Worm (Caenorhabditis elegans): Measurements from ENCODE around the gene srx-95.

DNA sequence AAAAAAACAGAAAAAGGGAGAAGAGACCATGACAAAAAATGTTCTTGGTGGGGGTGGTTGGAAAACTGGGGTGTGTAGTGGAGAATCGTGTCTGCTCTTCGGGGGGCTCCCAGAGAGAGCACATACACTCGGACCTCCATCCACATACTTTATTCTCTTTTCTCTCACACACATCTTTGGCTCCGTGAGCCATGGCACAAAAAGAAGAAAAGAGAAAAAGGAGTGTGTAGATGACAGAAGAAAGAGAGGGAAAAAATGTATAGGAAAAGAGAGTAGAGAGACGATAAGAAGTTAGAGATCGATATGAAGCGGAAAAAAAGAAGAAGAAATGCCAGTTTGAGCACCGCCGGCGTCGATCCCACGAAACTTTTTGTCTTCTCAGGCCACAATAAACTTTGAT is 45.6 kb downstream of the srx-95 start:
- TF ChIP-seq dmd-4 (tag; optimal IDR thresholded peaks at IDR 0.05) (no peak), peb-1 (tag; optimal IDR thresholded peaks at IDR 0.05) (no peak), zag-1 (tag; optimal IDR thresholded peaks at IDR 0.05) (peak; percentile 79), lsy-2 (tag; optimal IDR thresholded peaks at IDR 0.05) (peak; percentile 24 to 54), elt-1 (tag; optimal IDR thresholded peaks at IDR 0.05) (no peak), lin-39 (tag; optimal IDR thresholded peaks at IDR 0.05) (no peak)
